Worm (Caenorhabditis elegans): ENCODE data around the gene C08B6.2.

The C08B6.2 gene

DNA sequence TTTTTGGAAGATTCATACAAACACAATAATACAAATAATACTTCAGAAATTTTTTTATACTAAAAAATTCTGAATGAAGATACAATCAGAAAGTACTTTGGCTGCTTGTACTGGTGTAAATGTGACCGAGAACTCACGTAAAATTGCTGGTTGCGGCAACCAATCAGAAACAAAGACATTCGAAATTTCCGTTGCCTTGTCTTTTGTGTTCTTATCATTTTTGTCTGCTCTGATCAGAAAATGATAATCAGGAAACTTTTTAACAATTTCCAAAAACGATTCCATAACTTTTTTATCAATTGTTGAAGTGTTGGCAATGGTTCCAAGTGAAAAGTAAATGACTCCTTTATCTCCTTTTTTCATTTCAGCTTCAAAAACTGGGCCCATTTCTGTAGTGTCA lies 8.6 kb upstream of the C08B6.2 start:
- TF ChIP-seq tab-1 (GFP tag; IDR thresholded peaks at IDR 0.05) (no peak), ztf-29 (GFP tag; IDR thresholded peaks at IDR 0.05) (no peak), klf-2 (GFP tag; conservative IDR thresholded peaks at IDR 0.05) (no peak), T22C8.4 (GFP tag; IDR thresholded peaks at IDR 0.05) (no peak), med-1 (GFP tag; optimal IDR thresholded peaks at IDR 0.05; ENCODE audit: insufficient read depth) (no peak), ztf-23 (GFP tag; IDR thresholded peaks at IDR 0.05) (no peak), cog-1 (tag; optimal IDR thresholded peaks at IDR 0.05) (no peak), flt-1 (GFP tag; IDR thresholded peaks at IDR 0.05) (no peak), ref-1 (GFP tag; conservative IDR thresholded peaks at IDR 0.05) (no peak)

DNA sequence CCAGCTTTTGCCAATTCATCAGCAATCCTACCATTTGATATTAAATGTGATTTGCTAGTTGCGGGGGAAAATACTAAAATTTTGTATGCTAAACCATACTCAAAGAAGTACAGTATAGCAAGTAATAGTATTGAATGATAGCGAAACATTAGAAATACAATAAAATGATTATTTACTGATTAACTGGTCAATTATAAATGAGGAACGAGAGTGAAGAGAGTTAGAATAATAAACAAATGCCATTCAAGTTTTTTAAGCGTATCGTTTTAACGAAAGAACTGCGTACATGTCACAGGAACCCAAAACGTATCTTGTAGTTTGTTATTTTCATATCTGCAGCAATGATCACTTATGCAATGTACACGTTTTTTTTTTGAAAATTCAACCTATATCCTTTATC lies 7.1 kb upstream of the C08B6.2 start, which contains the start of gene ugt-47:
Gene ugt-47 (minus strand): TSS at position 169 of the 400 bp plus-strand sequence.
- TF ChIP-seq ref-1 (GFP tag; conservative IDR thresholded peaks at IDR 0.05) (no peak), tab-1 (GFP tag; IDR thresholded peaks at IDR 0.05) (no peak), ztf-23 (GFP tag; IDR thresholded peaks at IDR 0.05) (no peak), med-1 (GFP tag; optimal IDR thresholded peaks at IDR 0.05; ENCODE audit: insufficient read depth) (no peak), ztf-29 (GFP tag; IDR thresholded peaks at IDR 0.05) (no peak), T22C8.4 (GFP tag; IDR thresholded peaks at IDR 0.05) (no peak), cog-1 (tag; optimal IDR thresholded peaks at IDR 0.05) (no peak), flt-1 (GFP tag; IDR thresholded peaks at IDR 0.05) (no peak), klf-2 (GFP tag; conservative IDR thresholded peaks at IDR 0.05) (no peak)

DNA sequence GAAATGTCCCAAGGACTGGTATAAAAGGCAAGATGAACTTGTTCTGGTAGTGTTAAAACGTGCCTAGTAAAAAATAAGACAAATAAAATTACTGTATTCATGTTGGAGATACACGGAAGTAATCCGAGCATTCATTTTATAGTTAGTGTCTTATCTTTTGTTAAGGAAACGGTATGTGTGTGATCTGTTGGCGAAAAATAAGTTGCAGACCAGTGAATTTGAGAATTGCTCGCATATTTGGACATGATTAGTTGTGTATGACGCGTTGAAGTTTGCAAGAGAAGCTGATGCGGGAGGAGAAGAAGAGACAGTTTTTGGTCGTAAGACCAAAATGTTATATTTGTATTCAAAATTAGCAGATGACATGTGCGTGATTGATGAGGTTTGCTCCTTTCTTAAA lies 3.6 kb upstream of the C08B6.2 start, which contains the start of gene C08B6.14:
Gene C08B6.14 (minus strand): TSS at position 101 of the 400 bp plus-strand sequence.
- TF ChIP-seq ref-1 (GFP tag; conservative IDR thresholded peaks at IDR 0.05) (no peak), ztf-29 (GFP tag; IDR thresholded peaks at IDR 0.05) (no peak), med-1 (GFP tag; optimal IDR thresholded peaks at IDR 0.05; ENCODE audit: insufficient read depth) (no peak), flt-1 (GFP tag; IDR thresholded peaks at IDR 0.05) (no peak), tab-1 (GFP tag; IDR thresholded peaks at IDR 0.05) (no peak), cog-1 (tag; optimal IDR thresholded peaks at IDR 0.05) (no peak), ztf-23 (GFP tag; IDR thresholded peaks at IDR 0.05) (no peak), T22C8.4 (GFP tag; IDR thresholded peaks at IDR 0.05) (no peak), klf-2 (GFP tag; conservative IDR thresholded peaks at IDR 0.05) (no peak)

DNA sequence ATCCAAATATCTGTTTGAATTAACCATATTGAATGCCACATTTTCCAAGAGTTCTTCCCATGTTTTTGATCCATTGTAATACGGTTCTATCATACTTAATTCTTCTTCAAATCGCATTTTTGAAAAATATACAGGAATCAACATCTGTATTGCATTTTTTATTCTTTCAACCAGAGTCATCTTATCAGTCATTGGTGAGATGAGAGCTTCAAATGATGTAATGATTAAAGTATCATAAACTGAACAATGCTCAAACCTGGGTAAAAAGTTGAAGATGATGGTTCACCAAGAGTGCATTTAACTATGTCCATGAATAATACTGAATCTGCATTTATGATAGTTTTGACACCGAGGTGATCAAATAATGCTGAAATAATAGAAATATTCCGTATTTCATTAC lies 1.7 kb upstream of the C08B6.2 start:
- no peak for TF ChIP-seq ref-1 (GFP tag; conservative IDR thresholded peaks at IDR 0.05)
- TF ChIP-seq klf-2 (GFP tag; conservative IDR thresholded peaks at IDR 0.05): no peak
- TF ChIP-seq flt-1 (GFP tag; IDR thresholded peaks at IDR 0.05): no peak
- no peak for TF ChIP-seq T22C8.4 (GFP tag; IDR thresholded peaks at IDR 0.05)
- TF ChIP-seq tab-1 (GFP tag; IDR thresholded peaks at IDR 0.05): no peak
- no peak for TF ChIP-seq ztf-29 (GFP tag; IDR thresholded peaks at IDR 0.05)
- TF ChIP-seq med-1 (GFP tag; optimal IDR thresholded peaks at IDR 0.05; ENCODE audit: insufficient read depth): no peak

DNA sequence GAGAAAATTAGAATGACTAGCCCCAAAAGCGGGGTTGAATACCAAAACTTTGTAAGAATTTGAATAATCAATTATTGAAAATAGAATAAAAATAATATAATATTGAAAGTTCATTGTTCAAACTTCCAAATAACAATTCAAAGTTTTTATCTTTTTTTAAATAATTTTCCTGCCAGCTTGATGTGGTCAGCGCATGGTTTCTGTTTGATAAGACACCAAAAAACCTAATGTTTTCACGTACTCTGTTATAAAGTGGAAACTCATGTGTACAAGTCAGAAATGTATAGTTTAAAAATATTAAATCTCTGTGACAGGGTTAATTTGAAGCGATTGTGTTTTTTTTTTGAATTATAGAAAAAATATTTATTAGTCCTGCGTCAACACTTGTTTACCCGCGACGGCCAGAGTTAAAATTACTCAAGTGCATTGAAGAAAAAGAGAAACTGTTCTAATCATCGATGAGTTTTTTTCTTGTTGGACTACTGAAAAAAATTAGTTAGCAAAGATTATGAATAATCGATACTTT lies 664 bp upstream of the C08B6.2 start, which contains the start of gene ugt-17:
Gene ugt-17 (minus strand): TSS at position 180 of the 526 bp plus-strand sequence.
- TF ChIP-seq tab-1 (GFP tag; IDR thresholded peaks at IDR 0.05) (no peak), cog-1 (tag; optimal IDR thresholded peaks at IDR 0.05) (no peak), klf-2 (GFP tag; conservative IDR thresholded peaks at IDR 0.05) (no peak), T22C8.4 (GFP tag; IDR thresholded peaks at IDR 0.05) (no peak), ref-1 (GFP tag; conservative IDR thresholded peaks at IDR 0.05) (no peak), ztf-23 (GFP tag; IDR thresholded peaks at IDR 0.05) (no peak), med-1 (GFP tag; optimal IDR thresholded peaks at IDR 0.05; ENCODE audit: insufficient read depth) (no peak), ztf-29 (GFP tag; IDR thresholded peaks at IDR 0.05) (no peak), flt-1 (GFP tag; IDR thresholded peaks at IDR 0.05) (no peak)

DNA sequence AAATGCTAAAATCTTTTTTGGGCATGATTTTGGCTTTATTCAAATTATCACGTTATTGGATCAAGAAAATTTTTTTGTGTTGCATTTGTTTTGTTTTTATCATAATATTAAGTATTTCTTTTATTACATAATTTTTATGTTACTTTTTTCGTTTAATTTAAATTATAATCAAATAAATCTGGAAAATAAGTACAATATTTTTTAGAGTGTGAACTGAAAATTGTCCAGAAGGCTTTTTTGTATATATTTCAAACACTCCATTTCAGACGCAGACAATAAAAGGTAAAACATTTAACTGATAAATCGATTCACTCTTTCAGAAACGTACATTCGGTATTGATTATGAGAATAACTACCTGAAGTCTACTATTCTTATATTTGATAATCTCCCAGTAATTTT lies 1.8 kb downstream of the C08B6.2 start, which contains the start of gene C08B6.11:
Gene C08B6.11 (plus strand): TSS at position 301 of the 400 bp plus-strand sequence.
- TF ChIP-seq klf-2 (GFP tag; conservative IDR thresholded peaks at IDR 0.05): no peak
- TF ChIP-seq ztf-29 (GFP tag; IDR thresholded peaks at IDR 0.05): no peak
- no peak for TF ChIP-seq ref-1 (GFP tag; conservative IDR thresholded peaks at IDR 0.05)
- no peak for TF ChIP-seq tab-1 (GFP tag; IDR thresholded peaks at IDR 0.05)
- TF ChIP-seq T22C8.4 (GFP tag; IDR thresholded peaks at IDR 0.05): no peak
- TF ChIP-seq med-1 (GFP tag; optimal IDR thresholded peaks at IDR 0.05; ENCODE audit: insufficient read depth): no peak

DNA sequence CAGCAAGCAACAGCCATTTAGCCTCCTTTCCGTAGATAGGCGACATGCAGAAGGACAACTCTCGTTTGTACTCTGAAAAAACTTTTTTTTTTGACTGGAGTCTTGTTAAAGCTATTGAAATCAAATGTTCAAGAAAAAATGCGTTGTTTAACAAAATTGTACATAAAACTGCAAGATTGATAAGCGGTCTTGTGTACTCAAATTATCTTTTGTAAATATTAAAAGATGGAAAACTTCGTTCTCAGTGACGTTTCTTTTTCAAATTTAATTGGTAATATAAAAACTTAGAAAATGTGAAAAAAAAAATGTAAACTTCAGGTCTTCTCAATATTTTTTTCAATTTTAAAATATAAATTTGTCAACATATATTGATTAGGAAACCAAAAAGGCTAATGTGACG lies 5.6 kb downstream of the C08B6.2 start:
- TF ChIP-seq T22C8.4 (GFP tag; IDR thresholded peaks at IDR 0.05) (no peak), tab-1 (GFP tag; IDR thresholded peaks at IDR 0.05) (no peak), ref-1 (GFP tag; conservative IDR thresholded peaks at IDR 0.05) (no peak), ztf-23 (GFP tag; IDR thresholded peaks at IDR 0.05) (no peak), med-1 (GFP tag; optimal IDR thresholded peaks at IDR 0.05; ENCODE audit: insufficient read depth) (no peak), flt-1 (GFP tag; IDR thresholded peaks at IDR 0.05) (no peak), cog-1 (tag; optimal IDR thresholded peaks at IDR 0.05) (no peak), ztf-29 (GFP tag; IDR thresholded peaks at IDR 0.05) (no peak), klf-2 (GFP tag; conservative IDR thresholded peaks at IDR 0.05) (no peak)

DNA sequence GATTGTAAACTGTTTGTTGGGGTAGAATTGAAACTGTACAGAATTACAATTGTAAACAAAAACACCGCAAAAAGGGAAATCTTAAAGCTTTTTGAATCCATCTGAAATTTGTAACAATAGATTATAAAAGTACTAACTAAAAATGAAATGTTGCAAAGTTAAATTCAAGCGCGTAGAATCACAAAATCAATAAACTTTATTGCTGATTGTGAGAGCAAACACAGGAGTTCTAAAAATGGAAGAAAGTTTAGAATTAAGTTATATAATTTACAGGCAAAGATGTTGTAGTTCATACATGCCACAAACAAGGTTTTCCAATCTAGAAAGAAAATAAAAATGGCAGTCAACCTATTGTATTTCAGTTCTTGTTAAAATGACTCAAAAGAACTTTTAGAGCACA lies 6.7 kb downstream of the C08B6.2 start, which contains the start of gene C08B6.3:
Gene C08B6.3 (minus strand): TSS at position 101 of the 400 bp plus-strand sequence.
- TF ChIP-seq tab-1 (GFP tag; IDR thresholded peaks at IDR 0.05): no peak

DNA sequence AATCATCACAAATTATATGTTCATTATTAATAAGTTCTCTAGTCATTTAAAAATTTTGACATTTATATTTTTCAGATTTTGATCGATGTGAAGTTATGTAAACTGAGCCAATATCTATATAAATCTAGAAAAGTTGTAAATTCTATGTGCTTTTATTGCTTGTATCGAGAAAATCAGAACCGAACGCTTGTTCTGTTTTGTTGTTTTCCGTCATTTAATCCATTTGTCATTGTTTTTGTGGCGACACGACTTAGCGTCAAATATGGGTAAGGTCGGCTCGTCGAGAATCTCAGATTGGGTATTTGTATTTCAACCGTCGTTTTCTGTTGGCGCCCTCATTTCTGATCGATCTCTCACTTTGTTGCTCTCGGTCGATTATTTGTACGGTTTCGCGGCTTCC lies 8.8 kb downstream of the C08B6.2 start, which contains the start of gene cht-5:
Gene cht-5 (plus strand): TSS at position 301 of the 400 bp plus-strand sequence.
- TF ChIP-seq ref-1 (GFP tag; conservative IDR thresholded peaks at IDR 0.05) (no peak), ztf-29 (GFP tag; IDR thresholded peaks at IDR 0.05) (no peak), klf-2 (GFP tag; conservative IDR thresholded peaks at IDR 0.05) (no peak), flt-1 (GFP tag; IDR thresholded peaks at IDR 0.05) (no peak), T22C8.4 (GFP tag; IDR thresholded peaks at IDR 0.05) (no peak), med-1 (GFP tag; optimal IDR thresholded peaks at IDR 0.05; ENCODE audit: insufficient read depth) (no peak), tab-1 (GFP tag; IDR thresholded peaks at IDR 0.05) (no peak)

DNA sequence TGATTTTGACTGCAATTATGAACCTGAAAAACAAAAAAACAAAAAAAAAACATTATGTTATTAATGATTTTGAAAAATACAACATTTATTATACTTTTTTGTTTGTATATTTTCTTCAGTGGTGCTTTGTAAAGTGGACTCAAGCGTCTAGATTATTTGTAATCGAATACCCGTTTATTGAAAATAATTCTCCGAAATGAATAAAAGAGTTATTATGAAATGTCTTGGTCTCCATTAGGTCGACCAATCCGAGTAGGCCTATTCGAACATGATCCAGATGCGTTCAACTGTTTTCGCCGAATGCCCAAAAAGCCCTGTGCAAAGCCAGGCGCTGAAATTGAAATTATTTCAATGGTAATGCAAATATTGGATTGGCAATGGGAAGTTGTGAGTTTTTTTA lies 12.0 kb downstream of the C08B6.2 start, which contains the start of gene C08B6.5:
Gene C08B6.5 (plus strand): TSS at position 301 of the 400 bp plus-strand sequence.
- TF ChIP-seq ztf-23 (GFP tag; IDR thresholded peaks at IDR 0.05) (no peak), T22C8.4 (GFP tag; IDR thresholded peaks at IDR 0.05) (no peak), klf-2 (GFP tag; conservative IDR thresholded peaks at IDR 0.05) (no peak), flt-1 (GFP tag; IDR thresholded peaks at IDR 0.05) (no peak), med-1 (GFP tag; optimal IDR thresholded peaks at IDR 0.05; ENCODE audit: insufficient read depth) (no peak), ref-1 (GFP tag; conservative IDR thresholded peaks at IDR 0.05) (no peak), ztf-29 (GFP tag; IDR thresholded peaks at IDR 0.05) (no peak), tab-1 (GFP tag; IDR thresholded peaks at IDR 0.05) (no peak), cog-1 (tag; optimal IDR thresholded peaks at IDR 0.05) (no peak)

Measured in whole organism, midembryonic.